Worm (Caenorhabditis elegans) whole organism, L2 larva: Measurements from ENCODE around the gene gna-1.

Source experiments
- F13H6.1 ChIP-seq: sonication (generic microtip); optimal IDR thresholded peaks from 2 replicates; lab custom pipeline; 2016; ENCODE audit warnings: missing genetic modification characterization, missing compliant biosample characterization
- Y55F3AM.14 ChIP-seq: fragments of 200-800 bp; sonication (Bioruptor generic); optimal IDR thresholded peaks from 2 replicates; lab custom pipeline; 2018; ENCODE audit warnings: mild to moderate bottlenecking, missing genetic modification characterization, missing compliant biosample characterization
- alr-1 ChIP-seq: fragments of 150-350 bp; optimal IDR thresholded peaks from 2 replicates; lab custom pipeline; 2014; ENCODE audit warnings: missing biosample characterization, missing genetic modification characterization
- blmp-1 ChIP-seq: sonication (generic microtip); optimal IDR thresholded peaks from 2 replicates; lab custom pipeline; 2017; ENCODE audit warnings: missing genetic modification characterization, mild to moderate bottlenecking, missing compliant biosample characterization, antibody characterized with exemption, moderate library complexity; ENCODE audit not compliant: insufficient read depth
- ceh-82 ChIP-seq: fragments of 150-350 bp; optimal IDR thresholded peaks from 2 replicates; lab custom pipeline; 2014; ENCODE audit warnings: missing biosample characterization, missing genetic modification characterization
- elt-1 ChIP-seq: fragments of 150-350 bp; optimal IDR thresholded peaks from 2 replicates; lab custom pipeline; 2014; ENCODE audit warnings: missing biosample characterization, missing genetic modification characterization
- elt-3 ChIP-seq: sonication (generic microtip); optimal IDR thresholded peaks from 2 replicates; lab custom pipeline; 2017; ENCODE audit warnings: missing biosample characterization, missing genetic modification characterization
- lsy-2 ChIP-seq, 2 experiments: fragments of 150-350 bp in 1 of 2; sonication (generic microtip) in 1 of 2; optimal IDR thresholded peaks; 2 replicates each; lab custom pipeline; 2014 to 2017; ENCODE audit warnings: missing biosample characterization in 2 of 2, missing genetic modification characterization in 2 of 2
- mab-5 ChIP-seq: fragments of 150-350 bp; optimal IDR thresholded peaks from 2 replicates; lab custom pipeline; 2014; ENCODE audit warnings: missing biosample characterization, missing genetic modification characterization
- nhr-10 ChIP-seq: sonication (generic microtip); optimal IDR thresholded peaks from 2 replicates; lab custom pipeline; 2017; ENCODE audit warnings: missing biosample characterization, missing genetic modification characterization
- nhr-11 ChIP-seq: fragments of 150-350 bp; optimal IDR thresholded peaks from 2 replicates; lab custom pipeline; 2014; ENCODE audit warnings: missing biosample characterization, missing genetic modification characterization
- nhr-129 ChIP-seq: fragments of 150-350 bp; optimal IDR thresholded peaks from 2 replicates; lab custom pipeline; 2014; ENCODE audit warnings: missing biosample characterization, missing genetic modification characterization
- sma-3 ChIP-seq: sonication (generic microtip); optimal IDR thresholded peaks from 2 replicates; lab custom pipeline; 2016; ENCODE audit warnings: missing genetic modification reagents, missing genetic modification characterization, missing compliant biosample characterization
- sma-9 ChIP-seq, 2 experiments: fragments of 150-350 bp in 1 of 2; sonication (generic microtip) in 1 of 2; optimal IDR thresholded peaks; 2 replicates each; lab custom pipeline; 2014 to 2016; ENCODE audit warnings: missing genetic modification characterization in 2 of 2, mild to moderate bottlenecking in 1 of 2, missing biosample characterization in 1 of 2, missing compliant biosample characterization in 1 of 2, missing genetic modification reagents in 1 of 2, moderate library complexity in 1 of 2

Gene gna-1

DNA sequence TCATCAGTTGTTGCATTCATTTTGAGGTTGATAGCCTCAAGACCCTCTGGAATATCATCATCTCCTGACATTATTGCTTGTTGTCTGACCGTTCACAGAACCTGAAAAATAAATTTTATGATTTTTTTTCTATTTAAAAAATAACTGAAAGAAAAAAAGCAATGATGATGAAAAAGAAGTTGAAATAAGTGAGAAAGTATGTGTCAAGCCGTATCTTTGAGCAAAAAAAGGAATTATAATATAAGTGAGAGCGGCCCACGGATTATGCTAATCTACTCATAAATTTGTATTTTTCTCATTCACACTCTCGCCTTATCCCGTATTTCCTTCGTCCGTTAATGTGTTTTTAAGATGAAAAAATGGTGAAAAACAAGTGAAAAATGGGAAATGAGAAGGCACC, 49.7 kb downstream of the gna-1 start, which contains the start of gene ric-4:
Gene ric-4 (minus strand): TSS at position 101 of the 400 bp plus-strand sequence.
- TF ChIP-seq sma-9 (GFP tag; optimal IDR thresholded peaks at IDR 0.05; lab: Kevin White, UChicago): no peak
- TF ChIP-seq sma-9 (tag; optimal IDR thresholded peaks at IDR 0.05; lab: Kevin White, UChicago): no peak
- no peak for TF ChIP-seq sma-3 (GFP tag; lab: Kevin White, UChicago)
- no peak for TF ChIP-seq ceh-82 (tag; lab: Kevin White, UChicago)
- no peak for TF ChIP-seq blmp-1 (tag; lab: Kevin White, UChicago)
- no peak for TF ChIP-seq Y55F3AM.14
- TF ChIP-seq F13H6.1: no peak
- TF ChIP-seq nhr-129 (tag; lab: Kevin White, UChicago): no peak
- TF ChIP-seq elt-3 (tag; lab: Kevin White, UChicago): no peak
- no peak for TF ChIP-seq mab-5 (tag; lab: Kevin White, UChicago)
- TF ChIP-seq nhr-10 (tag; lab: Kevin White, UChicago): no peak
- TF ChIP-seq elt-1 (tag; lab: Kevin White, UChicago): no peak
- TF ChIP-seq nhr-11 (tag; lab: Kevin White, UChicago): no peak
- no peak for TF ChIP-seq lsy-2 (tag; optimal IDR thresholded peaks at IDR 0.05; lab: Kevin White, UChicago)
- TF ChIP-seq alr-1 (tag; lab: Kevin White, UChicago): no peak
